Fruit fly (Drosophila melanogaster) whole organism, wandering third instar larva: ENCODE data around the gene Acp62F.

Experiments used
- Abd-B ChIP-seq: fragments of >200 bp; optimal IDR thresholded peaks from 2 replicates; lab custom pipeline; 2017; ENCODE audit warnings: missing biosample characterization, missing genetic modification characterization
- CG32264 ChIP-seq: fragments of 200-800 bp; sonication (Bioruptor generic); optimal IDR thresholded peaks from 2 replicates; lab custom pipeline; 2016; ENCODE audit warnings: missing biosample characterization, missing genetic modification characterization
- CrebA ChIP-seq: fragments of 200-800 bp; sonication (Bioruptor generic); optimal IDR thresholded peaks from 2 replicates; lab custom pipeline; 2016; ENCODE audit warnings: missing biosample characterization, mild to moderate bottlenecking, missing genetic modification characterization, borderline replicate concordance
- Dif ChIP-seq: fragments of 200-275, 200-300 bp; sonication (Bioruptor generic); optimal IDR thresholded peaks from 2 replicates; lab custom pipeline; 2018; ENCODE audit warnings: missing biosample characterization, missing genetic modification characterization; ENCODE audit not compliant: partially characterized antibody
- GATAd ChIP-seq: sonication (Bioruptor generic); optimal IDR thresholded peaks from 2 replicates; lab custom pipeline; 2016; ENCODE audit warnings: missing biosample characterization, missing genetic modification characterization
- HLH106 ChIP-seq: fragments of 200-800 bp; optimal IDR thresholded peaks from 3 replicates; lab custom pipeline; 2019; ENCODE audit warnings: missing biosample characterization, mild to moderate bottlenecking, missing genetic modification characterization, moderate library complexity
- Hr83 ChIP-seq: fragments of 200-300 bp; sonication (Bioruptor generic); optimal IDR thresholded peaks from 2 replicates; lab custom pipeline; 2016; ENCODE audit warnings: missing biosample characterization, mild to moderate bottlenecking, missing genetic modification characterization, moderate library complexity; ENCODE audit not compliant: poor library complexity, severe bottlenecking
- Jra ChIP-seq: sonication (Bioruptor generic); optimal IDR thresholded peaks from 2 replicates; lab custom pipeline; 2016; ENCODE audit warnings: missing biosample characterization, missing genetic modification characterization
- N ChIP-seq: fragments of >200 bp; optimal IDR thresholded peaks from 2 replicates; lab custom pipeline; 2018; ENCODE audit warnings: missing biosample characterization, missing external identifiers, missing genetic modification characterization
- OdsH ChIP-seq: fragments of 200-800 bp; sonication (Bioruptor generic); optimal IDR thresholded peaks from 2 replicates; lab custom pipeline; 2016; ENCODE audit warnings: missing biosample characterization, mild to moderate bottlenecking, missing genetic modification characterization
- Rel ChIP-seq, 2 experiments: fragments of 200-800 bp; sonication (Bioruptor generic) in 1 of 2; optimal IDR thresholded peaks; 2 replicates in 1 of 2; 3 replicates in 1 of 2; lab custom pipeline; 2016 to 2019; ENCODE audit warnings: mild to moderate bottlenecking in 2 of 2, missing biosample characterization in 2 of 2, missing genetic modification characterization in 2 of 2, moderate library complexity in 1 of 2
- Sp1 ChIP-seq: fragments of 200-800 bp; sonication (Bioruptor generic); optimal IDR thresholded peaks from 3 replicates; lab custom pipeline; 2019; ENCODE audit warnings: missing biosample characterization, mild to moderate bottlenecking, missing genetic modification characterization, moderate library complexity
- br ChIP-seq: fragments of 200-800 bp; sonication (Bioruptor generic); optimal IDR thresholded peaks from 2 replicates; lab custom pipeline; 2016; ENCODE audit warnings: missing biosample characterization, missing genetic modification characterization
- brk ChIP-seq: fragments of 200-800 bp; sonication (Bioruptor generic); optimal IDR thresholded peaks from 2 replicates; lab custom pipeline; 2016; ENCODE audit warnings: missing biosample characterization, mild to moderate bottlenecking, missing genetic modification characterization
- dl ChIP-seq, 2 experiments: fragments of 175-275, 200-275 bp in 1 of 2; fragments of 200-275 bp in 1 of 2; sonication (Bioruptor generic); optimal IDR thresholded peaks; lab custom pipeline; 2018; ENCODE audit warnings: mild to moderate bottlenecking in 2 of 2, missing biosample characterization in 2 of 2, missing genetic modification characterization in 2 of 2, moderate library complexity in 2 of 2; ENCODE audit not compliant: partially characterized antibody in 2 of 2, insufficient read depth in 1 of 2
- dmrt93B ChIP-seq: fragments of 200-800 bp; sonication (Bioruptor generic); optimal IDR thresholded peaks from 2 replicates; lab custom pipeline; 2018; ENCODE audit warnings: missing biosample characterization, mild to moderate bottlenecking, missing genetic modification characterization
- foxo ChIP-seq, 2 experiments: fragments of 200-800 bp; sonication (Bioruptor generic); optimal IDR thresholded peaks; 2 replicates in 1 of 2; 3 replicates in 1 of 2; lab custom pipeline; 2016 to 2017; ENCODE audit warnings: missing biosample characterization in 2 of 2, missing genetic modification characterization in 2 of 2
- fru ChIP-seq: fragments of 200-800 bp; sonication (Bioruptor generic); optimal IDR thresholded peaks from 3 replicates; lab custom pipeline; 2016; ENCODE audit warnings: missing biosample characterization, mild to moderate bottlenecking, missing genetic modification characterization
- h ChIP-seq: fragments of 200-800 bp; sonication (Bioruptor generic); optimal IDR thresholded peaks from 3 replicates; lab custom pipeline; 2016; ENCODE audit warnings: missing biosample characterization, mild to moderate bottlenecking, missing genetic modification characterization
- jim ChIP-seq: fragments of 175-275, 200-325 bp; sonication (Bioruptor generic); optimal IDR thresholded peaks from 2 replicates; lab custom pipeline; 2016; ENCODE audit warnings: missing biosample characterization, mild to moderate bottlenecking, missing genetic modification characterization
- lola ChIP-seq: fragments of >200 bp; optimal IDR thresholded peaks from 2 replicates; lab custom pipeline; 2017; ENCODE audit warnings: missing biosample characterization, missing genetic modification characterization
- pan ChIP-seq: fragments of >200 bp; optimal IDR thresholded peaks from 2 replicates; lab custom pipeline; 2017
- psq ChIP-seq: fragments of 200-800 bp; sonication (Bioruptor generic); optimal IDR thresholded peaks from 3 replicates; lab custom pipeline; 2017; ENCODE audit warnings: missing biosample characterization, mild to moderate bottlenecking, missing genetic modification characterization, moderate library complexity
- rgr ChIP-seq: fragments of 200-800 bp; sonication (Bioruptor generic); optimal IDR thresholded peaks from 3 replicates; lab custom pipeline; 2016; ENCODE audit warnings: missing biosample characterization, mild to moderate bottlenecking, missing genetic modification characterization
- sage ChIP-seq: fragments of 200-800 bp; sonication (Bioruptor generic); optimal IDR thresholded peaks from 2 replicates; lab custom pipeline; 2016; ENCODE audit warnings: missing biosample characterization, mild to moderate bottlenecking, missing genetic modification characterization
- sv ChIP-seq: fragments of 200-800 bp; sonication (Bioruptor generic); optimal IDR thresholded peaks from 3 replicates; lab custom pipeline; 2016; ENCODE audit warnings: missing biosample characterization, missing genetic modification characterization
- tai ChIP-seq: sonication (Bioruptor generic); optimal IDR thresholded peaks from 2 replicates; lab custom pipeline; 2016; ENCODE audit warnings: missing biosample characterization, missing genetic modification characterization
- usp ChIP-seq: fragments of >200 bp; optimal IDR thresholded peaks from 2 replicates; lab custom pipeline; 2017; ENCODE audit warnings: missing biosample characterization, missing genetic modification characterization
- woc ChIP-seq: sonication (Bioruptor generic); optimal IDR thresholded peaks from 2 replicates; lab custom pipeline; 2016; ENCODE audit warnings: missing biosample characterization, mild to moderate bottlenecking, missing genetic modification characterization

Acp62F gene

DNA sequence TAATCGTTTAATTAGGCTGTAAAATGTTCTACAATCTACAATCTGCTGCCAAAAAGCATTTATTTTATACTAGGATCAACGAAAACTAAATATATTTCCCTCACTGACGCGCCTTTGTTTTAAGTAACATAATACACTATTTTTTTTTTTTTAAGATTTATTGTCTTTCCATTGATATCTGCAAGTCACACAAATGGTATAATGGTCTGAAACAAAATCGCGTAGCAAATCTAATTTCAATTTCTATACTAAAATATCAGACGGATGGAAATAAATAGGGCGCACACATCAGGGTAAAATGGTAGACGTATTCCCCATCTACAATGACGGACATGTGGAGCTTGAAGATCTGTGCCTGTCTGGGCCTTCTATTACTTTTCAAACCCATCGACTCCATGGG lies at the start of gene Acp62F:
TSS of gene Acp62F (plus strand) at position 301 of the 400 bp plus-strand sequence.
- TF ChIP-seq h = no peak
- TF ChIP-seq Abd-B (GFP tag; lab: Kevin White, UChicago) = no peak
- TF ChIP-seq woc (GFP tag; lab: Kevin White, UChicago) = no peak
- no peak for TF ChIP-seq usp
- TF ChIP-seq sage (GFP tag; lab: Kevin White, UChicago) = no peak
- no peak for TF ChIP-seq N (GFP tag; lab: Kevin White, UChicago)
- TF ChIP-seq Rel (GFP tag; optimal IDR thresholded peaks at IDR 0.05; lab: Kevin White, UChicago) = no peak
- no peak for TF ChIP-seq Rel (tag; optimal IDR thresholded peaks at IDR 0.05; lab: Kevin White, UChicago)
- no peak for TF ChIP-seq HLH106
- TF ChIP-seq brk = no peak
- no peak for TF ChIP-seq br (GFP tag; lab: Kevin White, UChicago)
- TF ChIP-seq sv (GFP tag; lab: Kevin White, UChicago) = no peak
- TF ChIP-seq fru (GFP tag; lab: Kevin White, UChicago) = no peak
- TF ChIP-seq pan (lab: Kevin White, UChicago) = no peak
- no peak for TF ChIP-seq lola (GFP tag; lab: Kevin White, UChicago)

DNA sequence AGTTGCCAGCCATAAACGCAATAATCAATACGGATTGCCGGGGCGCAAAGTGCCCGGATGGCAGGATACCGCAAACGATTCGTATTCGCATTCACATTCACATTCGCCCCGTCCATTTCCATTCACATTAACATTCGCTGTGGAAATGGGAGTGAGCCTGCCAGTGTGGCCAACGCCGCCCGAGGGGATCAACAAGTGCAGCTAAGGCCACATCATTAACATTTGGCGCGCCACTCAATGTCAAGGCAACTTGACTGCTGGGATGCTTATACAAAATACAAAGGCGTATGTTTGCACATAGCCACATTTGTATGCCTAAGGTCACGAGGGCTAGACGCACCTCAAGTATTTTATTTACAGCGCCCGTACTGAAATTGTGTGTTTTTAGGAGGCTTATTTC lies 37.1 kb upstream of the Acp62F start:
- TF ChIP-seq dmrt93B = no peak
- TF ChIP-seq psq (GFP tag; lab: Kevin White, UChicago) = no peak
- TF ChIP-seq jim (GFP tag; lab: Kevin White, UChicago) = no peak
- no peak for TF ChIP-seq GATAd (GFP tag; lab: Kevin White, UChicago)
- no peak for TF ChIP-seq fru (GFP tag; lab: Kevin White, UChicago)
- no peak for TF ChIP-seq rgr (GFP tag; lab: Kevin White, UChicago)
- TF ChIP-seq, all 38 proteins: peak for 0

DNA sequence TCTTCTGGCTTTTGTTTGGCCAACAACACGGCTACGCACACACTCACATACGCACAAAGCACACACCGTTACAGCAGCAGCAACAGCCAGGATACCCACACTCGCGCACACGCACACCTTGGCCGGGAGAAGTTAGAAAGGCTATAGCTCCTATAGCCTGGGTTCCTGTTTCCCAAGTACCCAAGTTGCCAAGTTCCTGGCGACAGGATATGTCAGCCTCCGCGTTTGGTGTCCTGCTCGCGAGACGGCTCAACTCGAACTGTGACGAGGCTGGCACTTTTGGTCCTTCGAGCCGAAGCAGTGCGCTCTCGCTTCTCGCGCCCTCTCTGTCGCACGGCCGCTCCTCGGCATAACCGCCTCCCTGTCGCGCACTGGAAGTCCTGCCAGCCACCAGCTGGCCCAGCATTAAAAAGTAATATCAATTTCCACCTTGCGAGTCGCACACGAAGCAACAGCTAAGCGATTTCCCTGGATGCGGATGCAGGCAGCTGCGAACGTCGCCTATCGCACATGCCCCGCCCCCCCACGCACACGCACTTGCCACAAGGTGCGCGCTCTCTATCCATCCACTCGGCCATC lies 28.0 kb upstream of the Acp62F start, which contains the start of gene Fife:
TSS of gene Fife (minus strand) at position 229 of the 579 bp plus-strand sequence.
- TF ChIP-seq Rel (GFP tag; optimal IDR thresholded peaks at IDR 0.05; lab: Kevin White, UChicago) = no peak
- no peak for TF ChIP-seq Rel (tag; optimal IDR thresholded peaks at IDR 0.05; lab: Kevin White, UChicago)
- no peak for TF ChIP-seq CrebA
- no peak for TF ChIP-seq jim (GFP tag; lab: Kevin White, UChicago)
- no peak for TF ChIP-seq br (GFP tag; lab: Kevin White, UChicago)
- no peak for TF ChIP-seq dmrt93B
- no peak for TF ChIP-seq tai

DNA sequence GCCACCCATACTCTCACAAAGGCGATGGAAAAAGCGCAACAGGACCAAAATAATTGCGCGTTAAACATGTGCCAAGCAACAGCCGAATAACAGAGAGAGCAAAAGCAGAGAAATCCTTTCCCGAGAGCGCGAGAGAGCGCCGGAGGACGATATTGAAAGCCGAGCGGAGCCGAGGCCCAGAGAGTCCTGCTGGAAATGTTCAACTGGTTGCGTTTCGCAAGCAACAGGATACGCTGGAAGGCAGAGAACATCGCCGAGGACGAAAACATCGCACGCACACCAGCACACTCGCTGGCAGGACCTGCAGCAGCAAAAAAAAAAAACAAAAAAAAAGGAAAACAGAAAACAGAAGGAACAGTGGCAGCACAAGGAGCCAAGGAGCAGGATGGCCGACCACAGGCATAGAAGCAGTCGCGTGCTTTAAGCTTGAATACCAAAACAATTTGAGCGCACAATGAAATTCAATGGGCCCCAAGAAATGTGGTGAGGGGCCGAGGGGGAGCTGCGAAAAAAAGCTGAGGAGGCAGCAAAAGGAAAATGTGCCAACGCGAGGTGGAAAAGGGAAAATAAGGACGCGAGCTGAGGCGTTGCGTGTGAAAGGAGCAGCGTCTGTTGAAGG lies 26.8 kb upstream of the Acp62F start:
- TF ChIP-seq Dif (GFP tag; lab: Kevin White, UChicago) = no peak
- no peak for TF ChIP-seq jim (GFP tag; lab: Kevin White, UChicago)
- TF ChIP-seq dmrt93B = no peak

DNA sequence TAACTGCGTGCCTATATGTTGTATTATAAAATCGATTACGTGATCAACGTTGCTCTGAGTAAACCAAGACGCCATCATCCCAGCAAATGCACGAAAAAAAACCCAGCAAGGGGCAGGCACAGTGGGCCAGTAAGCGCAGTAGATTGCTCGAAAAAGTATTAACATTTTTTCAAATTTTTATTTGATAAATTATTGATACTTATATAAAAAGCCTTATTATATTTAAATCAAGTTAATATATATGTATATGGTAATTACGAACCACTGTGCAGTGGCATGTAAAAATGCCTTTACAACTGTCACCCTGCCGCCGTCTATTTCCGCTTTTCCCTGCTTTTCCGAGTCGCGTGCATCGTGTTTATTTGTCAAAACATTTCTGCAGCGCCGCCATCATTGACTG lies 12.5 kb upstream of the Acp62F start:
- TF ChIP-seq CG32264 (GFP tag; lab: Kevin White, UChicago) (no peak), usp (no peak), dl (GFP tag; optimal IDR thresholded peaks at IDR 0.05; lab: Kevin White, UChicago; ENCODE audit: insufficient read depth in 1 of 2, partially characterized antibody in 2 of 2) (no peak), Sp1 (GFP tag; lab: Kevin White, UChicago) (no peak)

DNA sequence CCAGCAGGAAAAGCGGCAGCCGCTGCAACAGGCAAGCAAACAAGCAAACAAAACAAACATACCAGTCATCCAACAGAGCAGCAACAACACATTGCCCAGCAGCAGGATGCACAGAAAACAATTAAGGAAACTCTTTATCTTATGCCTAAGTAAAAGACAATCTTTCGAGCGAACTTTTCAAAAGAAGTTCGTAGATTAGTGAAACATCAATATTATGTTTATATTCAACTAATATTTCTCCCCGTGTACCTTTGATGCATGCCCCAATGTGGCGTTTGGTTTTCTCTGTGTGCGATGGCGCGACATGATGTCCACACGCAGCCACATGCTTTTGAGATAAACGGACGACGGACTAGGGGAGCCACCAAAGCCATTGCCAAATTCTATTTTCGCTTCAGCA lies 8.6 kb upstream of the Acp62F start:
- TF ChIP-seq jim (GFP tag; lab: Kevin White, UChicago) (no peak), fru (GFP tag; lab: Kevin White, UChicago) (no peak), tai (no peak), woc (GFP tag; lab: Kevin White, UChicago) (no peak), dmrt93B (no peak), foxo (GFP tag; optimal IDR thresholded peaks at IDR 0.05; lab: Kevin White, UChicago) (no peak), Hr83 (GFP tag; lab: Kevin White, UChicago) (no peak), GATAd (GFP tag; lab: Kevin White, UChicago) (no peak), Jra (GFP tag; lab: Kevin White, UChicago) (no peak), OdsH (no peak), N (GFP tag; lab: Kevin White, UChicago) (no peak)
